Fruit fly (Drosophila melanogaster): ENCODE data around the gene CG33308.

DNA sequence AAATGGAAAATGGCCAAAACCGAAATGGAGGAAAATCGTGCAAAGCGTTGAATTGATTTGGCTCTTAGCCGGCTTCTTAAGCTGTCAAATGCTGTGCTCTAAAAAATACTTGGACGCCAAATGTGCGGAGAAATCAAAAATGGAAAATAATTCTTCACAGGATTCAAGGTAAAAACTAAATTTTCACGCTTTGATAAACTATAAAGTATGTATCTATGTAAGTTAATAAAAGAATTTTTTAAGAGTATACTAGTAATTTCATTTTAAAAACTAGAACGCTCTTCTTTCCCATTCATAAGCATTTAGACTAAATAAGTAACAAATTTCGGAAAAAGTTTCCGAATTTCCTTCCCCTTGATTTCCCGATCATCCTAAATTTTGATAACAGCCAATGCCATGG is 39.7 kb upstream of the CG33308 start, which contains the start of gene CSN1a:
- TF ChIP-seq Crg-1 (GFP tag; optimal IDR thresholded peaks at IDR 0.05) (no peak), CG11617 (GFP tag; optimal IDR thresholded peaks at IDR 0.05) (no peak), CG5204 (GFP tag; optimal IDR thresholded peaks at IDR 0.05) (no peak), CG14711 (tag; optimal IDR thresholded peaks at IDR 0.05) (no peak), CG12768 (GFP tag; optimal IDR thresholded peaks at IDR 0.05) (no peak)
